Fruit fly (Drosophila melanogaster) whole organism, prepupa: ENCODE results near the gene slmb.

Experiments
- Blimp-1 ChIP-seq: fragments of 200-800 bp; sonication (Bioruptor generic); optimal IDR thresholded peaks from 3 replicates; lab custom pipeline; 2017; ENCODE audit warnings: missing biosample characterization, missing genetic modification characterization, mild to moderate bottlenecking, moderate library complexity, missing genetic modification reagents
- CG10631 ChIP-seq: fragments of 200-800 bp; sonication (Bioruptor generic); optimal IDR thresholded peaks from 2 replicates; lab custom pipeline; 2016; ENCODE audit warnings: missing biosample characterization, missing genetic modification characterization
- CG10669 ChIP-seq: fragments of 200-800 bp; sonication (Bioruptor generic); optimal IDR thresholded peaks from 3 replicates; lab custom pipeline; 2018; ENCODE audit warnings: missing biosample characterization, mild to moderate bottlenecking, missing genetic modification characterization, moderate library complexity
- CG11294 ChIP-seq: fragments of 200-800 bp; sonication (Bioruptor generic); IDR thresholded peaks from 2 replicates; pipeline ENCODE4 v1.3.6; 2022; ENCODE audit warnings: missing biosample characterization, missing genetic modification characterization
- CG11762 ChIP-seq: fragments of 200-800 bp; sonication (Bioruptor generic); optimal IDR thresholded peaks from 3 replicates; lab custom pipeline; 2016; ENCODE audit warnings: missing biosample characterization, missing genetic modification characterization; ENCODE audit not compliant: insufficient read depth
- CG15336 ChIP-seq: fragments of 200-800 bp; sonication (Bioruptor generic); IDR thresholded peaks from 2 replicates; pipeline ENCODE4 v1.3.6; 2022; ENCODE audit warnings: missing biosample characterization, missing genetic modification characterization
- CG16779 ChIP-seq: fragments of 200-800 bp; sonication (Bioruptor generic); optimal IDR thresholded peaks from 3 replicates; lab custom pipeline; 2017; ENCODE audit warnings: missing biosample characterization, mild to moderate bottlenecking, missing genetic modification characterization
- CG3032 ChIP-seq: fragments of 200-800 bp; optimal IDR thresholded peaks from 2 replicates; lab custom pipeline; 2019; ENCODE audit warnings: missing biosample characterization, mild to moderate bottlenecking, missing genetic modification characterization, moderate library complexity
- CG31627 ChIP-seq: fragments of 200-800 bp; sonication (Bioruptor generic); optimal IDR thresholded peaks from 3 replicates; lab custom pipeline; 2016; ENCODE audit warnings: missing biosample characterization, missing genetic modification characterization
- CG32006 ChIP-seq: fragments of 200-800 bp; sonication (Bioruptor generic); optimal IDR thresholded peaks from 3 replicates; lab custom pipeline; 2017; ENCODE audit warnings: missing biosample characterization, mild to moderate bottlenecking, missing genetic modification characterization
- CG3919 ChIP-seq: fragments of 200-800 bp; sonication (Bioruptor generic); optimal IDR thresholded peaks from 3 replicates; lab custom pipeline; 2016; ENCODE audit warnings: missing biosample characterization, missing genetic modification characterization
- CG4318 ChIP-seq: fragments of 200-800 bp; sonication (Bioruptor generic); optimal IDR thresholded peaks from 3 replicates; lab custom pipeline; 2017; ENCODE audit warnings: missing biosample characterization, mild to moderate bottlenecking, missing genetic modification characterization
- CG6163 ChIP-seq: fragments of 200-800 bp; sonication (Bioruptor generic); IDR thresholded peaks from 3 replicates; pipeline ENCODE4 v1.3.6; 2022; ENCODE audit warnings: missing biosample characterization, missing genetic modification characterization
- CG6808 ChIP-seq: fragments of 200-800 bp; sonication (Bioruptor generic); optimal IDR thresholded peaks from 3 replicates; lab custom pipeline; 2017; ENCODE audit warnings: missing biosample characterization, missing genetic modification characterization, mild to moderate bottlenecking, moderate library complexity, missing genetic modification reagents
- CG6854 ChIP-seq: fragments of 200-800 bp; sonication (Bioruptor generic); optimal IDR thresholded peaks from 2 replicates; lab custom pipeline; 2017; ENCODE audit warnings: missing biosample characterization, mild to moderate bottlenecking, missing genetic modification characterization
- CG7368 ChIP-seq: fragments of 200-800 bp; sonication (Bioruptor generic); optimal IDR thresholded peaks from 3 replicates; lab custom pipeline; 2016; ENCODE audit warnings: missing biosample characterization, missing genetic modification characterization
- CG8119 ChIP-seq: fragments of 200-800 bp; sonication (Bioruptor generic); IDR thresholded peaks from 3 replicates; pipeline ENCODE4 v1.3.6; 2022; ENCODE audit warnings: missing biosample characterization, missing genetic modification characterization
- CG8319 ChIP-seq: fragments of 200-800 bp; sonication (Bioruptor generic); optimal IDR thresholded peaks from 3 replicates; lab custom pipeline; 2016; ENCODE audit warnings: missing biosample characterization, missing genetic modification characterization
- CG8632 ChIP-seq: fragments of 200-800 bp; sonication (Bioruptor generic); optimal IDR thresholded peaks from 3 replicates; lab custom pipeline; 2016; ENCODE audit warnings: missing biosample characterization, missing genetic modification characterization
- CG9139 ChIP-seq: fragments of 200-800 bp; sonication (Bioruptor generic); optimal IDR thresholded peaks from 3 replicates; lab custom pipeline; 2017; ENCODE audit warnings: missing biosample characterization, mild to moderate bottlenecking, missing genetic modification characterization
- Eip75B ChIP-seq: fragments of 200-800 bp; sonication (Bioruptor generic); optimal IDR thresholded peaks from 3 replicates; lab custom pipeline; 2016; ENCODE audit warnings: missing biosample characterization, missing genetic modification characterization
- Eip78C ChIP-seq: fragments of 200-800 bp; sonication (Bioruptor generic); peaks from one replicate; lab custom pipeline; 2016; ENCODE audit warnings: missing biosample characterization, missing genetic modification characterization
- Eip93F ChIP-seq: fragments of 200-800 bp; sonication (Bioruptor generic); optimal IDR thresholded peaks from 2 replicates; lab custom pipeline; 2016; ENCODE audit warnings: missing biosample characterization, mild to moderate bottlenecking, missing genetic modification characterization
- Ets21C ChIP-seq: fragments of 200-800 bp; sonication (Bioruptor generic); optimal IDR thresholded peaks from 3 replicates; lab custom pipeline; 2016; ENCODE audit warnings: missing biosample characterization, missing genetic modification characterization
- Ets96B ChIP-seq: fragments of 200-800 bp; optimal IDR thresholded peaks from 2 replicates; lab custom pipeline; 2019; ENCODE audit warnings: missing biosample characterization, mild to moderate bottlenecking, missing genetic modification characterization, moderate library complexity
- Gug ChIP-seq: fragments of 200-800 bp; sonication (Bioruptor generic); IDR thresholded peaks from 2 replicates; pipeline ENCODE4 v1.3.6; 2022; ENCODE audit warnings: missing biosample characterization, missing genetic modification characterization
- Hr38 ChIP-seq: sonication (Bioruptor generic); optimal IDR thresholded peaks from 2 replicates; lab custom pipeline; 2016; ENCODE audit warnings: missing biosample characterization, missing genetic modification characterization
- Hr39 ChIP-seq: fragments of 200-800 bp; sonication (Bioruptor generic); optimal IDR thresholded peaks from 2 replicates; lab custom pipeline; 2016; ENCODE audit warnings: missing biosample characterization, missing genetic modification characterization
- Met ChIP-seq: fragments of 200-800 bp; sonication (Bioruptor generic); optimal IDR thresholded peaks from 3 replicates; lab custom pipeline; 2016; ENCODE audit warnings: missing biosample characterization, missing genetic modification characterization
- Smox ChIP-seq: fragments of 200-800 bp; sonication (Bioruptor generic); optimal IDR thresholded peaks from 3 replicates; lab custom pipeline; 2016; ENCODE audit warnings: missing biosample characterization, missing genetic modification characterization
- Sox102F ChIP-seq: fragments of 200-800 bp; sonication (Bioruptor generic); optimal IDR thresholded peaks from 2 replicates; lab custom pipeline; 2016; ENCODE audit warnings: missing biosample characterization, mild to moderate bottlenecking, missing genetic modification characterization
- Sox15 ChIP-seq: fragments of 200-800 bp; sonication (Bioruptor generic); optimal IDR thresholded peaks from 3 replicates; lab custom pipeline; 2016; ENCODE audit warnings: missing biosample characterization, missing genetic modification characterization
- achi ChIP-seq: fragments of 200-800 bp; sonication (Bioruptor generic); optimal IDR thresholded peaks from 3 replicates; lab custom pipeline; 2016; ENCODE audit warnings: missing biosample characterization, missing genetic modification characterization
- cyc ChIP-seq: fragments of 200-800 bp; sonication (Bioruptor generic); optimal IDR thresholded peaks from 3 replicates; lab custom pipeline; 2016; ENCODE audit warnings: missing biosample characterization, missing genetic modification characterization
- dac ChIP-seq: fragments of 200-800 bp; sonication (Bioruptor generic); optimal IDR thresholded peaks from 2 replicates; lab custom pipeline; 2017; ENCODE audit warnings: missing biosample characterization, mild to moderate bottlenecking, missing genetic modification characterization
- eg ChIP-seq: fragments of 200-800 bp; sonication (Bioruptor generic); IDR thresholded peaks from 3 replicates; pipeline ENCODE4 v1.3.6; 2022; ENCODE audit warnings: missing biosample characterization, missing genetic modification characterization
- fd59A ChIP-seq: fragments of 200-800 bp; sonication (Bioruptor generic); optimal IDR thresholded peaks from 2 replicates; lab custom pipeline; 2017; ENCODE audit warnings: missing biosample characterization, mild to moderate bottlenecking, missing genetic modification characterization, missing genetic modification reagents
- fd85E ChIP-seq: fragments of 200-800 bp; sonication (Bioruptor generic); optimal IDR thresholded peaks from 3 replicates; lab custom pipeline; 2016; ENCODE audit warnings: missing biosample characterization, missing genetic modification characterization
- fkh ChIP-seq: fragments of 200-800 bp; sonication (Bioruptor generic); optimal IDR thresholded peaks from 3 replicates; lab custom pipeline; 2017; ENCODE audit warnings: missing biosample characterization, mild to moderate bottlenecking, missing genetic modification characterization, moderate library complexity
- lz ChIP-seq: fragments of 200-800 bp; sonication (Bioruptor generic); optimal IDR thresholded peaks from 3 replicates; lab custom pipeline; 2016; ENCODE audit warnings: missing biosample characterization, missing genetic modification characterization
- net ChIP-seq: fragments of 200-800 bp; sonication (Bioruptor generic); optimal IDR thresholded peaks from 3 replicates; lab custom pipeline; 2016; ENCODE audit warnings: missing biosample characterization, missing genetic modification characterization
- pdm3 ChIP-seq: fragments of 200-800 bp; sonication (Bioruptor generic); optimal IDR thresholded peaks from 3 replicates; lab custom pipeline; 2016; ENCODE audit warnings: missing biosample characterization, missing genetic modification characterization
- salr ChIP-seq, 2 experiments: fragments of 200-800 bp; sonication (Bioruptor generic); optimal IDR thresholded peaks; 3 replicates each; lab custom pipeline; 2016 to 2018; ENCODE audit warnings: missing biosample characterization in 2 of 2, missing genetic modification characterization in 2 of 2, mild to moderate bottlenecking in 1 of 2
- spab ChIP-seq: fragments of 200-800 bp; sonication (Bioruptor generic); optimal IDR thresholded peaks from 2 replicates; lab custom pipeline; 2017; ENCODE audit warnings: missing biosample characterization, mild to moderate bottlenecking, missing genetic modification characterization, missing genetic modification reagents
- topi ChIP-seq: fragments of 200-800 bp; sonication (Bioruptor generic); optimal IDR thresholded peaks from 3 replicates; lab custom pipeline; 2016; ENCODE audit warnings: missing biosample characterization, missing genetic modification characterization

slmb gene

DNA sequence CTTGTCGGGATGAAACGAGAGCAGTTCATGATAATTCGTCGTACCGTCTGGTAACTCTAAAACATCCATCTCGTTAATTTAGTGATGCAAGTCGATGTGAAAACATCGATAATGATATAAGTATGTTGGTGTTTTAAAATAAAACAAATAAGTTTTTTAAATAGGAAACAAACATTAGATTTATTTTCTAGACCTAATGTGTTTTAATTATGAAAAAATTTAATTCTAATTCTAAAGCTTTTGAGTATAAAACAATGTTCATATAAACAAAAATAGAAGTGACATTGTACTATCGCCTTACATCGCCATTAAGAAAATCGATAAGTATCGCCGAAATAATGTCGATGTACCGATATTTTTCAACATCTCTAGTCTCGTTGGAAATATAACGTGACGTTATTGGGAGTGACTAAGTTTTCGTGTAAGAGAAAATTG lies 16.2 kb downstream of the slmb start, which contains the start of gene Rab11 (continued):
- TF ChIP-seq CG8632 (GFP tag; lab: Kevin White, UChicago): peak; percentile 11
- TF ChIP-seq CG8119: no peak
- no peak for TF ChIP-seq fd85E (GFP tag; lab: Kevin White, UChicago)
- TF ChIP-seq Eip75B (GFP tag; lab: Kevin White, UChicago): no peak
- TF ChIP-seq CG11762 (GFP tag; lab: Kevin White, UChicago): peak; percentile 1
- peak; percentile 47 for TF ChIP-seq Hr39 (GFP tag; lab: Kevin White, UChicago)
- TF ChIP-seq CG6163 (GFP tag; lab: Robert Waterston, UW): no peak; the same call in 2 of the 3 replicates
- no peak for TF ChIP-seq salr (GFP tag; optimal IDR thresholded peaks at IDR 0.05; lab: Kevin White, UChicago)
- TF ChIP-seq fkh: peak; percentile 11
- peak; percentile 45 for TF ChIP-seq lz (GFP tag; lab: Kevin White, UChicago)
- TF ChIP-seq Sox102F: peak; percentile 8
- TF ChIP-seq Met (GFP tag; lab: Kevin White, UChicago): peak; percentile 47
- no peak for TF ChIP-seq dac (GFP tag; lab: Kevin White, UChicago)
- TF ChIP-seq CG31627 (GFP tag; lab: Kevin White, UChicago): peak; percentile 48
- no peak for TF ChIP-seq pdm3 (GFP tag; lab: Kevin White, UChicago)
- peak; percentile 17 for TF ChIP-seq Sox15 (GFP tag; lab: Kevin White, UChicago)
- peak; percentile 54 for TF ChIP-seq topi (GFP tag; lab: Kevin White, UChicago)
- TF ChIP-seq Smox: no peak
- TF ChIP-seq achi (GFP tag; lab: Kevin White, UChicago): peak; percentile 15
- no peak for TF ChIP-seq fd59A (GFP tag; lab: Kevin White, UChicago)
- peak; percentile 49 for TF ChIP-seq Eip78C (GFP tag; lab: Kevin White, UChicago)
- no peak for TF ChIP-seq net (GFP tag; lab: Kevin White, UChicago)
- no peak for TF ChIP-seq Ets21C (GFP tag; lab: Kevin White, UChicago)
- TF ChIP-seq CG3032 (tag; lab: Kevin White, UChicago): peak; percentile 41
- TF ChIP-seq CG6808 (GFP tag; lab: Kevin White, UChicago): no peak
- TF ChIP-seq, all 60 proteins: peak for 24

DNA sequence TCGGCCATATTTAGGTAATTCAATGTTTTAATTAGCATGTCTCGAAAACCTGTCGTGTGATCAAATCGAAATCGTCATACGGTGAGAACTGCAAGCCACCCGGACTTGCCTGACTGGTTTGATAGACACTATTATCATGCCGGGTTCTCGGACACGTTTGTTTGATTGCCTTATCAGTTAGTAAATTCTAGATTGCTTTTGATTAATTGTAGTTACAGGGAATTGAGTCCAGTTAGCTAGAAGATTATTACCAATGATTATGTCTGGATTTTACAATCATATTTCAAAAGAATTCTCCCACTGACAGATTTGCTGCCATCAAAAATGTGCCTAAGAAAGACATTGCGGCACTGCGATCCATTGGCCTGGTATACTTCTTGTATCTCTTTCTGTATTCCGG lies 17.6 kb downstream of the slmb start:
- TF ChIP-seq Blimp-1 (GFP tag; lab: Kevin White, UChicago): no peak
- no peak for TF ChIP-seq Hr38
- no peak for TF ChIP-seq net (GFP tag; lab: Kevin White, UChicago)
- TF ChIP-seq CG31627 (GFP tag; lab: Kevin White, UChicago): no peak
- no peak for TF ChIP-seq pdm3 (GFP tag; lab: Kevin White, UChicago)
- TF ChIP-seq dac (GFP tag; lab: Kevin White, UChicago): no peak
- no peak for TF ChIP-seq CG3032 (tag; lab: Kevin White, UChicago)
- TF ChIP-seq CG16779 (tag; lab: Kevin White, UChicago): no peak
- no peak for TF ChIP-seq eg
- no peak for TF ChIP-seq CG3919 (GFP tag; lab: Kevin White, UChicago)
- no peak for TF ChIP-seq CG32006
- no peak for TF ChIP-seq Eip93F (GFP tag; lab: Kevin White, UChicago)
- TF ChIP-seq CG10631 (GFP tag; lab: Kevin White, UChicago): no peak
- no peak for TF ChIP-seq CG9139 (GFP tag; lab: Kevin White, UChicago)
- TF ChIP-seq CG10669 (GFP tag; lab: Kevin White, UChicago): no peak
- TF ChIP-seq CG8319 (GFP tag; lab: Kevin White, UChicago): no peak
- TF ChIP-seq cyc (GFP tag; lab: Kevin White, UChicago): no peak

- no peak for TF ChIP-seq spab
- TF ChIP-seq Gug (GFP tag; lab: Robert Waterston, UW): no peak
- TF ChIP-seq Blimp-1 (GFP tag; lab: Kevin White, UChicago): peak; percentile 74
- peak; percentile 34 for TF ChIP-seq CG10631 (GFP tag; lab: Kevin White, UChicago)
- peak; percentile 39 for TF ChIP-seq Ets96B (tag; lab: Kevin White, UChicago)
- TF ChIP-seq Sox102F: no peak
- no peak for TF ChIP-seq Hr38
- peak; percentile 6 for TF ChIP-seq CG7368 (GFP tag; lab: Kevin White, UChicago)
- no peak for TF ChIP-seq CG15336 (GFP tag; lab: Robert Waterston, UW)
- TF ChIP-seq CG6854 (GFP tag; lab: Kevin White, UChicago): no peak
- no peak for TF ChIP-seq CG11294 (GFP tag; lab: Robert Waterston, UW)
- TF ChIP-seq CG4318 (GFP tag; lab: Kevin White, UChicago): no peak
- no peak for TF ChIP-seq Ets21C (GFP tag; lab: Kevin White, UChicago)
- TF ChIP-seq CG11762 (GFP tag; lab: Kevin White, UChicago): no peak
- TF ChIP-seq pdm3 (GFP tag; lab: Kevin White, UChicago): no peak
- peak; percentile 55 for TF ChIP-seq Hr39 (GFP tag; lab: Kevin White, UChicago)
- TF ChIP-seq CG6163 (GFP tag; lab: Robert Waterston, UW): 0 out of 3 replicates have a peak, but pooled peaks have one; percentile 16
- no peak for TF ChIP-seq salr (GFP tag; optimal IDR thresholded peaks at IDR 0.05; lab: Kevin White, UChicago)
- TF ChIP-seq net (GFP tag; lab: Kevin White, UChicago): no peak
- peak; percentile 41 for TF ChIP-seq lz (GFP tag; lab: Kevin White, UChicago)
- peak; percentile 41 for TF ChIP-seq cyc (GFP tag; lab: Kevin White, UChicago)
- no peak for TF ChIP-seq CG9139 (GFP tag; lab: Kevin White, UChicago)
These were observed 19.2 kb downstream of the slmb start, which contains the start of the genes Sec15 and rtet for dm6 chr3R:21107907-21108591. Sec15 (minus strand) TSS chr3R:21107972. rtet (plus strand) TSS chr3R:21108446.
